1 fruit fly cellular context compared by ENCODE assay signal in genomic region chr3R:25647577-25648257, dm6.
TF ChIP-seq lines count a peak whose summit lies in the region.

No protein-coding gene starts in this region.

TF ChIP-seq in whole organism, embryonic, 481 proteins besides CTCF, POLR2A, EP300 and RAD21 (continued from another document and continues in another):
- TF ChIP-seq pfk (GFP tag; optimal IDR thresholded peaks at IDR 0.05; lab: Kevin White, UChicago) (no peak), CG15269 (tag; optimal IDR thresholded peaks at IDR 0.05; lab: Kevin White, UChicago) (peak; percentile 19), MESR4 (GFP tag; optimal IDR thresholded peaks at IDR 0.05; lab: Kevin White, UChicago) (peak; percentile 23), Side (GFP tag; optimal IDR thresholded peaks at IDR 0.05; lab: Kevin White, UChicago) (peak; percentile 41), CG3163 (GFP tag; optimal IDR thresholded peaks at IDR 0.05; lab: Kevin White, UChicago) (no peak), Pdp1 (GFP tag; optimal IDR thresholded peaks at IDR 0.05; lab: Kevin White, UChicago) (no peak), fru (optimal IDR thresholded peaks at IDR 0.05; lab: Kevin White, UChicago) (no peak), CG17912 (GFP tag; optimal IDR thresholded peaks at IDR 0.05; lab: Kevin White, UChicago) (no peak), pita (GFP tag; optimal IDR thresholded peaks at IDR 0.05; lab: Kevin White, UChicago) (no peak), slbo (GFP tag; IDR thresholded peaks at IDR 0.05; lab: Robert Waterston, UW) (no peak), Opbp (GFP tag; IDR thresholded peaks at IDR 0.05; lab: Robert Waterston, UW; ENCODE audit: partially characterized antibody) (peak; percentile 93), Abd-B (GFP tag; optimal IDR thresholded peaks at IDR 0.05; lab: Kevin White, UChicago) (peak; percentile 28), cwo (GFP tag; optimal IDR thresholded peaks at IDR 0.05; lab: Kevin White, UChicago) (no peak), lilli (GFP tag; optimal IDR thresholded peaks at IDR 0.05; lab: Kevin White, UChicago) (no peak), CG2678 (tag; optimal IDR thresholded peaks at IDR 0.05; lab: Kevin White, UChicago) (no peak), CG8281 (tag; optimal IDR thresholded peaks at IDR 0.05; lab: Kevin White, UChicago) (no peak), CG4730 (GFP tag; IDR thresholded peaks at IDR 0.05; lab: Robert Waterston, UW) (no peak), Bgb (GFP tag; IDR thresholded peaks at IDR 0.05; lab: Robert Waterston, UW; ENCODE audit: partially characterized antibody) (peak; percentile 84), Spps (tag; optimal IDR thresholded peaks at IDR 0.05; lab: Kevin White, UChicago) (no peak), CG32532 (GFP tag; IDR thresholded peaks at IDR 0.05; lab: Robert Waterston, UW) (0 out of 2 replicates have a peak, but pooled peaks have one; percentile 11), klu (GFP tag; IDR thresholded peaks at IDR 0.05; lab: Robert Waterston, UW) (peak; percentile 70; the same call in 1 of the 2 replicates), chinmo (GFP tag; IDR thresholded peaks at IDR 0.05; lab: Robert Waterston, UW; ENCODE audit: partially characterized antibody) (peak; percentile 99), CG17361 (GFP tag; IDR thresholded peaks at IDR 0.05; lab: Robert Waterston, UW) (no peak), CG3847 (GFP tag; IDR thresholded peaks at IDR 0.05; lab: Robert Waterston, UW) (no peak), CG9876 (GFP tag; optimal IDR thresholded peaks at IDR 0.05; lab: Kevin White, UChicago) (no peak), crc (GFP tag; optimal IDR thresholded peaks at IDR 0.05; lab: Kevin White, UChicago) (no peak), jumu (GFP tag; optimal IDR thresholded peaks at IDR 0.05; lab: Kevin White, UChicago) (no peak), CG17186 (GFP tag; optimal IDR thresholded peaks at IDR 0.05; lab: Kevin White, UChicago) (peak; percentile 60), CG14965 (GFP tag; optimal IDR thresholded peaks at IDR 0.05; lab: Kevin White, UChicago; ENCODE audit: borderline replicate concordance) (no peak), D19A (tag; optimal IDR thresholded peaks at IDR 0.05; lab: Kevin White, UChicago) (no peak), twi (tag; optimal IDR thresholded peaks at IDR 0.05; lab: Kevin White, UChicago) (no peak), Hey (tag; optimal IDR thresholded peaks at IDR 0.05; lab: Kevin White, UChicago) (no peak), sima (GFP tag; optimal IDR thresholded peaks at IDR 0.05; lab: Kevin White, UChicago) (no peak), CG4328 (GFP tag; optimal IDR thresholded peaks at IDR 0.05; lab: Kevin White, UChicago) (no peak), Dip2 (GFP tag; IDR thresholded peaks at IDR 0.05; lab: Robert Waterston, UW) (no peak), stwl (tag; optimal IDR thresholded peaks at IDR 0.05; lab: Kevin White, UChicago) (peak; percentile 86), Sin3A (optimal IDR thresholded peaks at IDR 0.05; lab: Kevin White, UChicago) (no peak), NFAT (GFP tag; IDR thresholded peaks at IDR 0.05; lab: Robert Waterston, UW) (no peak), CG3407 (GFP tag; optimal IDR thresholded peaks at IDR 0.05; lab: Kevin White, UChicago) (no peak), CG18764 (GFP tag; optimal IDR thresholded peaks at IDR 0.05; lab: Kevin White, UChicago) (no peak), CG33557 (GFP tag; optimal IDR thresholded peaks at IDR 0.05; lab: Kevin White, UChicago) (peak; percentile 52), ro (GFP tag; IDR thresholded peaks at IDR 0.05; lab: Robert Waterston, UW) (no peak), slp2 (GFP tag; optimal IDR thresholded peaks at IDR 0.05; lab: Kevin White, UChicago) (no peak), CG14860 (GFP tag; IDR thresholded peaks at IDR 0.05; lab: Robert Waterston, UW; ENCODE audit: partially characterized antibody) (peak; percentile 85), tx (GFP tag; optimal IDR thresholded peaks at IDR 0.05; lab: Kevin White, UChicago) (no peak), NK7.1 (GFP tag; optimal IDR thresholded peaks at IDR 0.05; lab: Kevin White, UChicago) (no peak), CG7745 (tag; optimal IDR thresholded peaks at IDR 0.05; lab: Kevin White, UChicago) (no peak), Atf6 (GFP tag; IDR thresholded peaks at IDR 0.05; lab: Robert Waterston, UW) (0 out of 2 replicates have a peak, but pooled peaks have one; percentile 9), CG12942 (GFP tag; optimal IDR thresholded peaks at IDR 0.05; lab: Kevin White, UChicago) (no peak), CG17359 (tag; optimal IDR thresholded peaks at IDR 0.05; lab: Kevin White, UChicago) (peak; percentile 19), sisA (GFP tag; IDR thresholded peaks at IDR 0.05; lab: Robert Waterston, UW) (no peak), CG14014 (GFP tag; IDR thresholded peaks at IDR 0.05; lab: Robert Waterston, UW) (no peak; the same call in 1 of the 2 replicates), aop (GFP tag; IDR thresholded peaks at IDR 0.05; lab: Robert Waterston, UW) (no peak), shn (GFP tag; optimal IDR thresholded peaks at IDR 0.05; lab: Kevin White, UChicago) (peak; percentile 24), CG43689 (GFP tag; IDR thresholded peaks at IDR 0.05; lab: Robert Waterston, UW) (no peak), ems (GFP tag; optimal IDR thresholded peaks at IDR 0.05; lab: Kevin White, UChicago) (no peak), hkb (optimal IDR thresholded peaks at IDR 0.05; lab: Kevin White, UChicago) (no peak), hkb (GFP tag; IDR thresholded peaks at IDR 0.05; lab: Robert Waterston, UW) (peak; percentile 12; the same call in 1 of the 2 replicates), CG3726 (GFP tag; IDR thresholded peaks at IDR 0.05; lab: Robert Waterston, UW) (no peak), CG34224 (GFP tag; IDR thresholded peaks at IDR 0.05; lab: Robert Waterston, UW; ENCODE audit: partially characterized antibody) (peak; percentile 55), Taf1 (GFP tag; IDR thresholded peaks at IDR 0.05; lab: Robert Waterston, UW) (no peak), CG3065 (GFP tag; optimal IDR thresholded peaks at IDR 0.05; lab: Kevin White, UChicago) (no peak), Ptx1 (GFP tag; IDR thresholded peaks at IDR 0.05; lab: Robert Waterston, UW) (no peak), CG11560 (tag; IDR thresholded peaks at IDR 0.05; lab: Robert Waterston, UW) (no peak), CG4404 (GFP tag; IDR thresholded peaks at IDR 0.05; lab: Robert Waterston, UW) (no peak), CG8924 (tag; optimal IDR thresholded peaks at IDR 0.05; lab: Kevin White, UChicago) (peak; percentile 80), CG7372 (GFP tag; IDR thresholded peaks at IDR 0.05; lab: Robert Waterston, UW) (no peak), CG7357 (GFP tag; IDR thresholded peaks at IDR 0.05; lab: Robert Waterston, UW) (no peak), CG12391 (tag; optimal IDR thresholded peaks at IDR 0.05; lab: Kevin White, UChicago) (no peak), CG11093 (GFP tag; IDR thresholded peaks at IDR 0.05; lab: Robert Waterston, UW) (no peak), CG1529 (GFP tag; optimal IDR thresholded peaks at IDR 0.05; lab: Kevin White, UChicago) (no peak), CG2116 (GFP tag; optimal IDR thresholded peaks at IDR 0.05; lab: Kevin White, UChicago) (peak; percentile 58), oc (tag; optimal IDR thresholded peaks at IDR 0.05; lab: Kevin White, UChicago) (peak; percentile 98), dan (GFP tag; IDR thresholded peaks at IDR 0.05; lab: Robert Waterston, UW) (no peak), CG18476 (GFP tag; optimal IDR thresholded peaks at IDR 0.05; lab: Kevin White, UChicago) (no peak), Usf (GFP tag; optimal IDR thresholded peaks at IDR 0.05; lab: Kevin White, UChicago) (no peak), wek (GFP tag; optimal IDR thresholded peaks at IDR 0.05; lab: Kevin White, UChicago) (peak; percentile 32), chn (GFP tag; optimal IDR thresholded peaks at IDR 0.05; lab: Kevin White, UChicago) (peak; percentile 31), Dek (tag; optimal IDR thresholded peaks at IDR 0.05; lab: Kevin White, UChicago) (no peak), HLH3B (GFP tag; IDR thresholded peaks at IDR 0.05; lab: Robert Waterston, UW) (peak; percentile 46; the same call in 1 of the 2 replicates), mirr (GFP tag; optimal IDR thresholded peaks at IDR 0.05; lab: Kevin White, UChicago) (no peak), Asciz (GFP tag; optimal IDR thresholded peaks at IDR 0.05; lab: Kevin White, UChicago) (peak; percentile 39), Rfx (GFP tag; IDR thresholded peaks at IDR 0.05; lab: Robert Waterston, UW) (no peak), al (GFP tag; IDR thresholded peaks at IDR 0.05; lab: Robert Waterston, UW) (no peak), Hr78 (GFP tag; optimal IDR thresholded peaks at IDR 0.05; lab: Kevin White, UChicago) (no peak), CG9817 (tag; optimal IDR thresholded peaks at IDR 0.05; lab: Kevin White, UChicago) (no peak), row (GFP tag; IDR thresholded peaks at IDR 0.05; lab: Robert Waterston, UW) (peak; percentile 31; the same call in 1 of the 3 replicates), CG4617 (GFP tag; optimal IDR thresholded peaks at IDR 0.05; lab: Kevin White, UChicago; ENCODE audit: borderline replicate concordance) (no peak), CG8765 (GFP tag; IDR thresholded peaks at IDR 0.05; lab: Robert Waterston, UW) (no peak), CG17829 (tag; optimal IDR thresholded peaks at IDR 0.05; lab: Kevin White, UChicago) (peak; percentile 36), CG7963 (GFP tag; IDR thresholded peaks at IDR 0.05; lab: Robert Waterston, UW; ENCODE audit: partially characterized antibody) (peak; percentile 85), CkIIα-i1 (GFP tag; IDR thresholded peaks at IDR 0.05; lab: Robert Waterston, UW) (no peak), Dfd (GFP tag; optimal IDR thresholded peaks at IDR 0.05; lab: Kevin White, UChicago) (no peak), ewg (GFP tag; optimal IDR thresholded peaks at IDR 0.05; lab: Kevin White, UChicago) (peak; percentile 70), Ravus (GFP tag; IDR thresholded peaks at IDR 0.05; lab: Robert Waterston, UW) (no peak), psq (GFP tag; optimal IDR thresholded peaks at IDR 0.05; lab: Kevin White, UChicago) (no peak), CG11398 (GFP tag; optimal IDR thresholded peaks at IDR 0.05; lab: Kevin White, UChicago) (no peak), MTF-1 (GFP tag; optimal IDR thresholded peaks at IDR 0.05; lab: Kevin White, UChicago; ENCODE audit: borderline replicate concordance) (peak; percentile 28), Gug (GFP tag; IDR thresholded peaks at IDR 0.05; lab: Robert Waterston, UW) (no peak), ken (GFP tag; IDR thresholded peaks at IDR 0.05; lab: Robert Waterston, UW) (0 out of 3 replicates have a peak, but pooled peaks have one; percentile 11), cas (GFP tag; IDR thresholded peaks at IDR 0.05; lab: Robert Waterston, UW) (no peak), vfl (GFP tag; optimal IDR thresholded peaks at IDR 0.05; lab: Kevin White, UChicago) (no peak), tup (GFP tag; optimal IDR thresholded peaks at IDR 0.05; lab: Kevin White, UChicago) (no peak), Poxn (GFP tag; IDR thresholded peaks at IDR 0.05; lab: Robert Waterston, UW) (no peak), CG10959 (GFP tag; IDR thresholded peaks at IDR 0.05; lab: Robert Waterston, UW) (no peak), Sox102F (GFP tag; optimal IDR thresholded peaks at IDR 0.05; lab: Kevin White, UChicago) (no peak), Oli (tag; optimal IDR thresholded peaks at IDR 0.05; lab: Kevin White, UChicago) (no peak), ATbp (GFP tag; optimal IDR thresholded peaks at IDR 0.05; lab: Kevin White, UChicago) (peak; percentile 37), amos (GFP tag; IDR thresholded peaks at IDR 0.05; lab: Robert Waterston, UW; ENCODE audit: partially characterized antibody) (peak; percentile 68), CG5953 (GFP tag; IDR thresholded peaks at IDR 0.05; lab: Robert Waterston, UW) (0 out of 2 replicates have a peak, but pooled peaks have one; percentile 31), HLH54F (GFP tag; optimal IDR thresholded peaks at IDR 0.05; lab: Kevin White, UChicago) (no peak), CG7839 (tag; optimal IDR thresholded peaks at IDR 0.05; lab: Kevin White, UChicago) (no peak), CG11247 (GFP tag; IDR thresholded peaks at IDR 0.05; lab: Robert Waterston, UW) (peak; percentile 26; the same call in 1 of the 2 replicates), Mrtf (GFP tag; IDR thresholded peaks at IDR 0.05; lab: Robert Waterston, UW) (no peak), CG6689 (GFP tag; IDR thresholded peaks at IDR 0.05; lab: Robert Waterston, UW) (no peak), inv (GFP tag; IDR thresholded peaks at IDR 0.05; lab: Robert Waterston, UW; ENCODE audit: partially characterized antibody) (peak; percentile 38; the same call in 1 of the 2 replicates), CG17568 (GFP tag; optimal IDR thresholded peaks at IDR 0.05; lab: Kevin White, UChicago) (no peak), CG13624 (GFP tag; optimal IDR thresholded peaks at IDR 0.05; lab: Kevin White, UChicago) (peak; percentile 34), Sox100B (GFP tag; optimal IDR thresholded peaks at IDR 0.05; lab: Kevin White, UChicago) (no peak), dati (GFP tag; IDR thresholded peaks at IDR 0.05; lab: Robert Waterston, UW) (no peak), CG16815 (GFP tag; optimal IDR thresholded peaks at IDR 0.05; lab: Kevin White, UChicago) (no peak), pho (GFP tag; optimal IDR thresholded peaks at IDR 0.05; lab: Kevin White, UChicago) (no peak), Dbx (GFP tag; IDR thresholded peaks at IDR 0.05; lab: Robert Waterston, UW) (peak; percentile 49; the same call in 1 of the 3 replicates), CG15601 (tag; optimal IDR thresholded peaks at IDR 0.05; lab: Kevin White, UChicago) (peak; percentile 13), ssp (GFP tag; IDR thresholded peaks at IDR 0.05; lab: Robert Waterston, UW) (0 out of 2 replicates have a peak, but pooled peaks have one; percentile 27), CG14050 (GFP tag; IDR thresholded peaks at IDR 0.05; lab: Robert Waterston, UW) (no peak), fd64A (GFP tag; optimal IDR thresholded peaks at IDR 0.05; lab: Kevin White, UChicago) (peak; percentile 69), prd (optimal IDR thresholded peaks at IDR 0.05; lab: Kevin White, UChicago) (no peak), prd (GFP tag; IDR thresholded peaks at IDR 0.05; lab: Robert Waterston, UW) (no peak), hb (GFP tag; IDR thresholded peaks at IDR 0.05; lab: Robert Waterston, UW; ENCODE audit: partially characterized antibody) (peak; percentile 91), HmgD (GFP tag; optimal IDR thresholded peaks at IDR 0.05; lab: Kevin White, UChicago) (peak; percentile 51), dysf (GFP tag; IDR thresholded peaks at IDR 0.05; lab: Robert Waterston, UW) (no peak), Doc2 (GFP tag; IDR thresholded peaks at IDR 0.05; lab: Robert Waterston, UW) (no peak), fd3F (GFP tag; optimal IDR thresholded peaks at IDR 0.05; lab: Kevin White, UChicago) (no peak), Hr39 (optimal IDR thresholded peaks at IDR 0.05; lab: Kevin White, UChicago) (no peak)
